Fruit fly (Drosophila melanogaster) whole organism, embryonic: Measurements from ENCODE around the gene CG9616.

Experiments
- Asciz ChIP-seq: fragments of 200-800 bp; sonication (Bioruptor generic); optimal IDR thresholded peaks from 2 replicates; lab custom pipeline; 2017; ENCODE audit warnings: missing biosample characterization, mild to moderate bottlenecking, missing genetic modification characterization, missing genetic modification reagents
- CG10321 ChIP-seq: fragments of 200-800 bp; sonication (Bioruptor generic); IDR thresholded peaks from 2 replicates; pipeline ENCODE4 v1.3.6; 2022; ENCODE audit warnings: missing biosample characterization, missing genetic modification characterization
- CG10462 ChIP-seq: fragments of 200-800 bp; sonication (Bioruptor generic); optimal IDR thresholded peaks from 2 replicates; lab custom pipeline; 2016; ENCODE audit warnings: missing biosample characterization, missing genetic modification characterization
- CG11456 ChIP-seq: fragments of 200-800 bp; sonication (Bioruptor generic); IDR thresholded peaks from 3 replicates; pipeline ENCODE4 v1.3.6; 2022; ENCODE audit warnings: missing biosample characterization, missing genetic modification characterization
- CG12659 ChIP-seq: fragments of 200-800 bp; sonication (Bioruptor generic); optimal IDR thresholded peaks from 3 replicates; lab custom pipeline; 2017; ENCODE audit warnings: mild to moderate bottlenecking, missing biosample characterization, missing genetic modification reagents, missing genetic modification characterization
- CG13123 ChIP-seq: fragments of 200-800 bp; sonication (Bioruptor generic); optimal IDR thresholded peaks from 2 replicates; lab custom pipeline; 2016; ENCODE audit warnings: missing biosample characterization, missing genetic modification characterization
- CG14860 ChIP-seq: fragments of 200-800 bp; sonication (Bioruptor generic); IDR thresholded peaks from 3 replicates; pipeline ENCODE4 v1.3.6; 2022; ENCODE audit warnings: missing biosample characterization, missing genetic modification characterization; ENCODE audit not compliant: partially characterized antibody
- CG1602 ChIP-seq: fragments of 200-800 bp; sonication (Bioruptor generic); optimal IDR thresholded peaks from 3 replicates; lab custom pipeline; 2016; ENCODE audit warnings: missing biosample characterization, missing genetic modification characterization
- CG17328 ChIP-seq: fragments of 200-800 bp; sonication (Bioruptor generic); IDR thresholded peaks from 2 replicates; pipeline ENCODE4 v1.3.6; 2022; ENCODE audit warnings: missing biosample characterization, missing genetic modification characterization
- CG17912 ChIP-seq: fragments of 200-800 bp; sonication (Bioruptor generic); optimal IDR thresholded peaks from 2 replicates; lab custom pipeline; 2018; ENCODE audit warnings: missing biosample characterization, mild to moderate bottlenecking, missing genetic modification characterization
- CG30020 ChIP-seq: fragments of 200-800 bp; optimal IDR thresholded peaks from 2 replicates; lab custom pipeline; 2019; ENCODE audit warnings: missing biosample characterization, mild to moderate bottlenecking, missing genetic modification characterization, moderate library complexity
- CG3065 ChIP-seq: fragments of 200-800 bp; sonication (Bioruptor generic); optimal IDR thresholded peaks from 2 replicates; lab custom pipeline; 2016; ENCODE audit warnings: missing biosample characterization, missing genetic modification characterization
- CG34224 ChIP-seq: fragments of 200-800 bp; sonication (Bioruptor generic); IDR thresholded peaks from 3 replicates; pipeline ENCODE4 v1.3.6; 2022; ENCODE audit warnings: missing biosample characterization, missing genetic modification characterization; ENCODE audit not compliant: partially characterized antibody
- CG3995 ChIP-seq: fragments of 200-800 bp; sonication (Bioruptor generic); optimal IDR thresholded peaks from 3 replicates; lab custom pipeline; 2016; ENCODE audit warnings: missing biosample characterization, missing genetic modification characterization
- CG4707 ChIP-seq: fragments of 200-800 bp; sonication (Bioruptor generic); optimal IDR thresholded peaks from 2 replicates; lab custom pipeline; 2018; ENCODE audit warnings: missing biosample characterization, mild to moderate bottlenecking, missing genetic modification characterization, moderate library complexity
- CG7987 ChIP-seq: fragments of 200-800 bp; sonication (Bioruptor generic); optimal IDR thresholded peaks from 2 replicates; lab custom pipeline; 2018; ENCODE audit warnings: missing biosample characterization, mild to moderate bottlenecking, missing genetic modification characterization, moderate library complexity
- CG8765 ChIP-seq: fragments of 200-800 bp; sonication (Bioruptor generic); IDR thresholded peaks from 2 replicates; pipeline ENCODE4 v1.3.6; 2022; ENCODE audit warnings: missing biosample characterization, missing genetic modification characterization
- CG8924 ChIP-seq: fragments of 200-800 bp; optimal IDR thresholded peaks from 3 replicates; lab custom pipeline; 2019; ENCODE audit warnings: missing biosample characterization, mild to moderate bottlenecking, missing genetic modification characterization, moderate library complexity
- Camta ChIP-seq: fragments of 200-800 bp; sonication (Bioruptor generic); optimal IDR thresholded peaks from 2 replicates; lab custom pipeline; 2016; ENCODE audit warnings: missing biosample characterization, missing genetic modification characterization
- Dad ChIP-seq: fragments of 200-800 bp; sonication (Bioruptor generic); optimal IDR thresholded peaks from 3 replicates; lab custom pipeline; 2016; ENCODE audit warnings: missing biosample characterization, missing genetic modification characterization
- Deaf1 ChIP-seq: fragments of 200-800 bp; optimal IDR thresholded peaks from 3 replicates; lab custom pipeline; 2019; ENCODE audit warnings: missing biosample characterization, mild to moderate bottlenecking, missing genetic modification characterization, moderate library complexity
- Fer3 ChIP-seq: fragments of 200-800 bp; sonication (Bioruptor generic); optimal IDR thresholded peaks from 2 replicates; lab custom pipeline; 2018; ENCODE audit warnings: missing biosample characterization, mild to moderate bottlenecking, missing genetic modification characterization, moderate library complexity
- HmgD ChIP-seq: fragments of 200-800 bp; sonication (Bioruptor generic); optimal IDR thresholded peaks from 3 replicates; lab custom pipeline; 2016; ENCODE audit warnings: missing biosample characterization, missing genetic modification characterization
- Jarid2 ChIP-seq: fragments of 200-800 bp; sonication (Bioruptor generic); optimal IDR thresholded peaks from 3 replicates; lab custom pipeline; 2017; ENCODE audit warnings: mild to moderate bottlenecking, missing biosample characterization, missing genetic modification reagents, missing genetic modification characterization
- Lpt ChIP-seq: fragments of >200 bp; optimal IDR thresholded peaks from 2 replicates; lab custom pipeline; 2018; ENCODE audit warnings: missing biosample characterization, missing genetic modification characterization
- Max ChIP-seq: fragments of 200-800 bp; sonication (Bioruptor generic); optimal IDR thresholded peaks from 2 replicates; lab custom pipeline; 2016; ENCODE audit warnings: missing biosample characterization, mild to moderate bottlenecking, missing genetic modification characterization
- Rx ChIP-seq: fragments of 200-800 bp; sonication (Bioruptor generic); IDR thresholded peaks from 2 replicates; pipeline ENCODE4 v1.3.6; 2022; ENCODE audit warnings: missing biosample characterization, missing genetic modification characterization
- Side ChIP-seq: fragments of 200-800 bp; sonication (Bioruptor generic); optimal IDR thresholded peaks from 2 replicates; lab custom pipeline; 2016; ENCODE audit warnings: missing biosample characterization, missing genetic modification characterization
- YL-1 ChIP-seq: fragments of 200-800 bp; sonication (Bioruptor generic); optimal IDR thresholded peaks from 3 replicates; lab custom pipeline; 2017; ENCODE audit warnings: missing biosample characterization, mild to moderate bottlenecking, missing genetic modification characterization
- croc ChIP-seq: fragments of 200-800 bp; sonication (Bioruptor generic); conservative IDR thresholded peaks from 3 replicates; pipeline ENCODE4 v1.3.6; 2022; ENCODE audit warnings: missing biosample characterization, missing genetic modification characterization
- crol ChIP-seq: fragments of 200-800 bp; sonication (Bioruptor generic); IDR thresholded peaks from 2 replicates; pipeline ENCODE4 v1.3.6; 2022; ENCODE audit warnings: missing biosample characterization, missing genetic modification characterization
- esg ChIP-seq: fragments of 200-800 bp; sonication (Bioruptor generic); conservative IDR thresholded peaks from 2 replicates; pipeline ENCODE4 v1.3.6; 2022; ENCODE audit warnings: missing biosample characterization, missing genetic modification characterization
- fd64A ChIP-seq: fragments of 200-800 bp; sonication (Bioruptor generic); optimal IDR thresholded peaks from 3 replicates; lab custom pipeline; 2018; ENCODE audit warnings: missing biosample characterization, mild to moderate bottlenecking, missing genetic modification characterization
- gce ChIP-seq: fragments of 200-800 bp; sonication (Bioruptor generic); IDR thresholded peaks from 3 replicates; pipeline ENCODE4 v1.3.6; 2022; ENCODE audit warnings: missing biosample characterization, missing genetic modification characterization
- hkb ChIP-seq, 2 experiments: fragments of 200-800 bp in 1 of 2; fragments of >200 bp in 1 of 2; sonication (Bioruptor generic) in 1 of 2; IDR thresholded peaks in 1 of 2; optimal IDR thresholded peaks in 1 of 2; 2 replicates each; pipeline versions ENCODE4 v1.3.6 to Lab custom; 2017 to 2022; ENCODE audit warnings: missing biosample characterization in 1 of 2, missing genetic modification characterization in 1 of 2
- jigr1 ChIP-seq: fragments of 200-800 bp; sonication (Bioruptor generic); IDR thresholded peaks from 3 replicates; pipeline ENCODE4 v1.3.6; 2022; ENCODE audit warnings: missing biosample characterization, missing genetic modification characterization
- kah ChIP-seq: fragments of 200-800 bp; sonication (Bioruptor generic); optimal IDR thresholded peaks from 2 replicates; lab custom pipeline; 2018; ENCODE audit warnings: missing biosample characterization, mild to moderate bottlenecking, missing genetic modification characterization
- mam ChIP-seq: fragments of 200-800 bp; sonication (Bioruptor generic); optimal IDR thresholded peaks from 3 replicates; lab custom pipeline; 2016; ENCODE audit warnings: missing biosample characterization, missing genetic modification characterization
- nau ChIP-seq: fragments of 200-800 bp; sonication (Bioruptor generic); optimal IDR thresholded peaks from 3 replicates; lab custom pipeline; 2017; ENCODE audit warnings: missing biosample characterization, mild to moderate bottlenecking, missing genetic modification characterization, missing genetic modification reagents
- odd ChIP-seq: fragments of 200-800 bp; sonication (Bioruptor generic); optimal IDR thresholded peaks from 2 replicates; lab custom pipeline; 2017; ENCODE audit warnings: missing biosample characterization, mild to moderate bottlenecking, missing genetic modification characterization
- otp ChIP-seq: fragments of 200-800 bp; sonication (Bioruptor generic); IDR thresholded peaks from 3 replicates; pipeline ENCODE4, ENCODE4 v1.3.6; 2022; ENCODE audit warnings: missing biosample characterization, missing genetic modification characterization
- pfk ChIP-seq: fragments of 200-800 bp; sonication (Bioruptor generic); optimal IDR thresholded peaks from 2 replicates; lab custom pipeline; 2018; ENCODE audit warnings: missing biosample characterization, mild to moderate bottlenecking, missing genetic modification characterization, moderate library complexity
- pum ChIP-seq: fragments of 200-800 bp; sonication (Bioruptor generic); optimal IDR thresholded peaks from 2 replicates; lab custom pipeline; 2016; ENCODE audit warnings: missing biosample characterization, missing genetic modification characterization
- pzg ChIP-seq: fragments of 200-800 bp; sonication (Bioruptor generic); optimal IDR thresholded peaks from 3 replicates; lab custom pipeline; 2018; ENCODE audit warnings: missing biosample characterization, mild to moderate bottlenecking, missing genetic modification characterization, moderate library complexity
- sisA ChIP-seq: fragments of 200-800 bp; sonication (Bioruptor generic); IDR thresholded peaks from 2 replicates; pipeline ENCODE4 v1.3.6; 2022; ENCODE audit warnings: missing biosample characterization, missing genetic modification characterization
- slou ChIP-seq: fragments of 200-800 bp; sonication (Bioruptor generic); optimal IDR thresholded peaks from 3 replicates; lab custom pipeline; 2016; ENCODE audit warnings: missing biosample characterization, missing genetic modification characterization
- sob ChIP-seq: fragments of 200-800 bp; sonication (Bioruptor generic); IDR thresholded peaks from 2 replicates; pipeline ENCODE4 v1.3.6; 2022; ENCODE audit warnings: missing biosample characterization, missing genetic modification characterization
- tap ChIP-seq: fragments of 200-800 bp; optimal IDR thresholded peaks from 3 replicates; lab custom pipeline; 2019; ENCODE audit warnings: missing biosample characterization, mild to moderate bottlenecking, missing genetic modification characterization, moderate library complexity
- unc-4 ChIP-seq: fragments of 200-800 bp; sonication (Bioruptor generic); IDR thresholded peaks from 2 replicates; pipeline ENCODE4 v1.3.6; 2022; ENCODE audit warnings: missing biosample characterization, missing genetic modification characterization; ENCODE audit not compliant: partially characterized antibody

The CG9616 gene

DNA sequence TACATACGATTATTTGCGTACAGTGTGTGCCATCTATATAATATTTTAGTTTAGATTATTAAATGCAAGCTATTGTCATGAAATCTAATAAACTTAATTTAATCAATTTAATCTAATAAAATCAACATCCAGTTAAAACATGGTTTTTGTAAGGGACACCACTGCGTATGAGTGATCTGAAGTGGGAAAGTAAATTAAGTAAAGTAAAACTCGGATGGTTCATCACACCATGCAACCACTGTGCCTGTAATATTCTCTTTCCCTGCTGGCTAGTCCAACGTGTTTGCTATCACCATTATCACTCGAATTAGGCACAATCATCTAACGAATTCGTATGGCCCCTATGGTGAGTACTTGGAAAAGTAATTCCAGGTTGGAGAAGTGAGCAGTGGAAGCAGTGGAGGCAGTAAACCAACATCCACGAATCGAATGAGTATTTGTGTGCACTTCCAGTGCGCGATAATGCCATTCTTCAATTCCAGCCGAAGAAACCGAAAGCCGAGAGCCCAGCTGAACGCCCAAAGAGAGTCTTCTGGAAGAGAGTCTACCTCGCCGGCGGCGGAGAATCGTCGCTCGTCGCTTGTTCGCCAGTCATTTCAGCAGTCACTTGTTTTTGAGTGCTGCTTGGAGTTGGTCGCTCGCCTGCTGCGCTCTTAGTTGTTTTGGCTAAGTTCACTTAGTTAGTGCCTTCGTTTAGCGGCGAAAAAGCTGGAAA, 43.6 kb upstream of the CG9616 start, which contains the start of gene red:
TSS of gene red (plus strand) at position 403 of the 715 bp plus-strand sequence.
- no peak for TF ChIP-seq jigr1 (GFP tag; lab: Robert Waterston, UW)
- TF ChIP-seq CG1602, result peak; percentile 42
- TF ChIP-seq CG17328 (GFP tag; lab: Robert Waterston, UW), result peak; percentile 58
- peak; percentile 10; the same call in 1 of the 3 replicates for TF ChIP-seq CG34224 (GFP tag; lab: Robert Waterston, UW)
- TF ChIP-seq Jarid2 (GFP tag; lab: Kevin White, UChicago), result peak; percentile 82
- TF ChIP-seq Fer3 (tag; lab: Kevin White, UChicago), result peak; percentile 83
- no peak for TF ChIP-seq CG8765 (GFP tag; lab: Robert Waterston, UW)
- TF ChIP-seq slou (GFP tag; lab: Kevin White, UChicago), result no peak
- TF ChIP-seq YL-1, result peak; percentile 37
- TF ChIP-seq CG17912 (GFP tag; lab: Kevin White, UChicago), result no peak
- no peak for TF ChIP-seq hkb (optimal IDR thresholded peaks at IDR 0.05; lab: Kevin White, UChicago)
- peak; percentile 78 for TF ChIP-seq hkb (GFP tag; IDR thresholded peaks at IDR 0.05; lab: Robert Waterston, UW)
- no peak for TF ChIP-seq crol (GFP tag; lab: Robert Waterston, UW)
- TF ChIP-seq Max (GFP tag; lab: Kevin White, UChicago), result peak; percentile 79
- TF ChIP-seq CG11456 (GFP tag; lab: Robert Waterston, UW), result peak; percentile 74; the same call in 2 of the 3 replicates
- no peak for TF ChIP-seq Lpt
- peak; percentile 63 for TF ChIP-seq mam
- peak; percentile 79 for TF ChIP-seq CG8924 (tag; lab: Kevin White, UChicago)
- peak; percentile 59 for TF ChIP-seq Asciz
- TF ChIP-seq fd64A (GFP tag; lab: Kevin White, UChicago), result peak; percentile 45
- TF ChIP-seq pzg, result peak; percentile 5
- no peak for TF ChIP-seq kah (GFP tag; lab: Kevin White, UChicago)
- peak; percentile 86 for TF ChIP-seq Deaf1 (tag; lab: Kevin White, UChicago)
- TF ChIP-seq croc (GFP tag; lab: Robert Waterston, UW), result no peak
- TF ChIP-seq Rx, result 0 out of 2 replicates have a peak, but pooled peaks have one; percentile 30
- TF ChIP-seq otp (GFP tag; lab: Robert Waterston, UW), result peak; percentile 75; the same call in 2 of the 3 replicates
- no peak for TF ChIP-seq CG30020 (tag; lab: Kevin White, UChicago)
- TF ChIP-seq sisA (GFP tag; lab: Robert Waterston, UW), result peak; percentile 70
- no peak for TF ChIP-seq HmgD (GFP tag; lab: Kevin White, UChicago)
- no peak for TF ChIP-seq CG4707
- peak; percentile 83 for TF ChIP-seq CG3995 (GFP tag; lab: Kevin White, UChicago)
- TF ChIP-seq pfk (GFP tag; lab: Kevin White, UChicago), result peak; percentile 13
- peak; percentile 47 for TF ChIP-seq unc-4 (GFP tag; lab: Robert Waterston, UW)
- peak; percentile 28 for TF ChIP-seq Dad (GFP tag; lab: Kevin White, UChicago)
- peak; percentile 79 for TF ChIP-seq odd (GFP tag; lab: Kevin White, UChicago)
- TF ChIP-seq nau (GFP tag; lab: Kevin White, UChicago), result peak; percentile 43
- peak; percentile 77 for TF ChIP-seq sob
- TF ChIP-seq CG14860 (GFP tag; lab: Robert Waterston, UW), result no peak
- TF ChIP-seq Camta (GFP tag; lab: Kevin White, UChicago), result peak; percentile 36
- TF ChIP-seq gce (GFP tag; lab: Robert Waterston, UW), result no peak
- TF ChIP-seq tap (tag; lab: Kevin White, UChicago), result peak; percentile 76
- TF ChIP-seq esg (GFP tag; lab: Robert Waterston, UW), result peak; percentile 66
- no peak for TF ChIP-seq Side (GFP tag; lab: Kevin White, UChicago)
- TF ChIP-seq CG13123 (GFP tag; lab: Kevin White, UChicago), result no peak
- peak; percentile 77 for TF ChIP-seq CG12659 (GFP tag; lab: Kevin White, UChicago)
- no peak for TF ChIP-seq CG3065 (GFP tag; lab: Kevin White, UChicago)
- TF ChIP-seq CG10321 (GFP tag; lab: Robert Waterston, UW), result no peak
- TF ChIP-seq CG7987 (GFP tag; lab: Kevin White, UChicago), result peak; percentile 13
- TF ChIP-seq pum (GFP tag; lab: Kevin White, UChicago), result peak; percentile 48
- TF ChIP-seq CG10462 (GFP tag; lab: Kevin White, UChicago), result peak; percentile 10
